Fruit fly (Drosophila melanogaster): ENCODE data around the gene Srrm1.

Gene Srrm1

DNA sequence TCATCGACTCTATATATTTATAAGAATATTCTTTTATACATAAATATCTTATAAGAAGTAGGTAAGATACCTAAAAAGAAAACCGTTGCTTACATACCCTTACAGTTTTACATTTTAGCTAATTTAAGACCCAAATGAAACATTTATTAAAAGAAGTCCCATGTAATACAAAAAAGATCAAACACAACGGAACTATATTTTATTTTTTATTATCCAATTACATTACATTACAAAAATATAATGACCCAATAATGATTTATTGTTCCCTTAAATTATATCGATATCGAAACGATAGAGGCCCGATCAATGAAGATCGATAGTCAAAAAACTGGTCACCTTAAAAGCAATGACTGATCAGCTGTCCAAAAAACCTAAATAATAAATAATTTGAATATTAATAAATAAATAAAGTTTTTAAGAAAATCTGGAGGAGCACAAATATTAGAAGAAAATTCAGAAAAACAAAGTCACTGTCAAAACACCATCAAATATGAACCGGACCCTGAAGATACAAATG lies 28.6 kb upstream of the Srrm1 start (continued):
- TF ChIP-seq CG1792 (GFP tag; optimal IDR thresholded peaks at IDR 0.05) (no peak), CG18262 (tag; optimal IDR thresholded peaks at IDR 0.05) (peak; percentile 27), CG10462 (GFP tag; optimal IDR thresholded peaks at IDR 0.05) (no peak), CG7745 (tag; optimal IDR thresholded peaks at IDR 0.05) (no peak), eve (GFP tag; optimal IDR thresholded peaks at IDR 0.05) (no peak), MBD-R2 (GFP tag; IDR thresholded peaks at IDR 0.05) (peak; percentile 48), Drgx (GFP tag; IDR thresholded peaks at IDR 0.05) (no peak), CG14050 (GFP tag; IDR thresholded peaks at IDR 0.05) (no peak), vnd (GFP tag; IDR thresholded peaks at IDR 0.05; ENCODE audit: partially characterized antibody) (peak; percentile 54; the same call in 2 of the 3 replicates), CG7839 (tag; optimal IDR thresholded peaks at IDR 0.05) (peak; percentile 13), yki (optimal IDR thresholded peaks at IDR 0.05) (no peak), danr (GFP tag; IDR thresholded peaks at IDR 0.05) (no peak), ttk (GFP tag; IDR thresholded peaks at IDR 0.05) (no peak), CG9609 (GFP tag; optimal IDR thresholded peaks at IDR 0.05) (no peak), CG12659 (GFP tag; optimal IDR thresholded peaks at IDR 0.05) (peak; percentile 12), CG17829 (tag; optimal IDR thresholded peaks at IDR 0.05) (peak; percentile 24), slou (GFP tag; optimal IDR thresholded peaks at IDR 0.05) (no peak), stwl (tag; optimal IDR thresholded peaks at IDR 0.05) (peak; percentile 82), Sry-δ (GFP tag; optimal IDR thresholded peaks at IDR 0.05) (peak; percentile 13), CG4730 (GFP tag; IDR thresholded peaks at IDR 0.05) (no peak), CG15601 (tag; optimal IDR thresholded peaks at IDR 0.05) (no peak), klu (GFP tag; IDR thresholded peaks at IDR 0.05) (no peak), CG9215 (GFP tag; IDR thresholded peaks at IDR 0.05) (no peak), Ssrp (tag; optimal IDR thresholded peaks at IDR 0.05) (no peak), CG10431 (GFP tag; optimal IDR thresholded peaks at IDR 0.05) (no peak), CG9797 (GFP tag; optimal IDR thresholded peaks at IDR 0.05) (no peak), CG13287 (GFP tag; IDR thresholded peaks at IDR 0.05; ENCODE audit: partially characterized antibody) (peak; percentile 75), nmo (GFP tag; optimal IDR thresholded peaks at IDR 0.05) (no peak), CG2116 (GFP tag; optimal IDR thresholded peaks at IDR 0.05) (peak; percentile 46), C15 (GFP tag; IDR thresholded peaks at IDR 0.05) (no peak), bbx (GFP tag; IDR thresholded peaks at IDR 0.05; ENCODE audit: partially characterized antibody) (peak; percentile 80), Bteb2 (GFP tag; optimal IDR thresholded peaks at IDR 0.05) (no peak), NK7.1 (GFP tag; optimal IDR thresholded peaks at IDR 0.05) (no peak), CG1603 (tag; optimal IDR thresholded peaks at IDR 0.05) (no peak), CG34376 (GFP tag; optimal IDR thresholded peaks at IDR 0.05) (no peak), CG7556 (GFP tag; optimal IDR thresholded peaks at IDR 0.05) (no peak), Lim3 (GFP tag; IDR thresholded peaks at IDR 0.05) (no peak), Sox102F (GFP tag; optimal IDR thresholded peaks at IDR 0.05) (no peak), Hr3 (GFP tag; optimal IDR thresholded peaks at IDR 0.05) (no peak), p53 (GFP tag; optimal IDR thresholded peaks at IDR 0.05) (no peak), CG16813 (GFP tag; IDR thresholded peaks at IDR 0.05; ENCODE audit: partially characterized antibody) (peak; percentile 67), az2 (GFP tag; optimal IDR thresholded peaks at IDR 0.05) (no peak), CG43689 (GFP tag; IDR thresholded peaks at IDR 0.05) (no peak), Scr (GFP tag; IDR thresholded peaks at IDR 0.05; ENCODE audit: partially characterized antibody) (peak; percentile 77), z (GFP tag; IDR thresholded peaks at IDR 0.05) (no peak), Abd-B (GFP tag; optimal IDR thresholded peaks at IDR 0.05) (peak; percentile 56), Dfd (GFP tag; optimal IDR thresholded peaks at IDR 0.05) (no peak), CG14710 (tag; optimal IDR thresholded peaks at IDR 0.05) (peak; percentile 30), fd64A (GFP tag; optimal IDR thresholded peaks at IDR 0.05) (no peak), Eip74EF (GFP tag; optimal IDR thresholded peaks at IDR 0.05) (no peak), CG6854 (GFP tag; optimal IDR thresholded peaks at IDR 0.05) (no peak)
